Fruit fly (Drosophila melanogaster): ENCODE results near the gene CG34308.

Gene CG34308

dm6 chr3R:13068022-13068421 is 21.0 kb upstream of the CG34308 start (continued):
- TF ChIP-seq CG17829 (tag; optimal IDR thresholded peaks at IDR 0.05) (peak; percentile 76), zf30C (GFP tag; optimal IDR thresholded peaks at IDR 0.05) (no peak), Oaz (GFP tag; IDR thresholded peaks at IDR 0.05) (no peak), mam (GFP tag; optimal IDR thresholded peaks at IDR 0.05) (peak; percentile 26), CG14965 (GFP tag; optimal IDR thresholded peaks at IDR 0.05; ENCODE audit: borderline replicate concordance) (peak; percentile 71), Chrac-16 (GFP tag; optimal IDR thresholded peaks at IDR 0.05) (peak; percentile 56), E2f2 (GFP tag; IDR thresholded peaks at IDR 0.05) (peak; percentile 42; the same call in 1 of the 2 replicates), kah (GFP tag; optimal IDR thresholded peaks at IDR 0.05) (peak; percentile 82), CG8359 (GFP tag; optimal IDR thresholded peaks at IDR 0.05; ENCODE audit: borderline replicate concordance) (peak; percentile 92), gro (GFP tag; optimal IDR thresholded peaks at IDR 0.05) (no peak), oc (tag; optimal IDR thresholded peaks at IDR 0.05) (peak; percentile 96), CG32772 (GFP tag; IDR thresholded peaks at IDR 0.05) (no peak), wor (GFP tag; IDR thresholded peaks at IDR 0.05) (no peak), Opbp (GFP tag; IDR thresholded peaks at IDR 0.05; ENCODE audit: partially characterized antibody) (no peak), CG8478 (optimal IDR thresholded peaks at IDR 0.05) (no peak), CG12942 (GFP tag; optimal IDR thresholded peaks at IDR 0.05) (peak; percentile 78), CG4404 (GFP tag; IDR thresholded peaks at IDR 0.05) (no peak), pum (GFP tag; optimal IDR thresholded peaks at IDR 0.05) (peak; percentile 71), z (GFP tag; IDR thresholded peaks at IDR 0.05) (0 out of 3 replicates have a peak, but pooled peaks have one; percentile 51), luna (GFP tag; optimal IDR thresholded peaks at IDR 0.05) (no peak), Dip3 (GFP tag; optimal IDR thresholded peaks at IDR 0.05) (no peak), D (optimal IDR thresholded peaks at IDR 0.05) (no peak), D (GFP tag; optimal IDR thresholded peaks at IDR 0.05) (peak; percentile 91), tio (GFP tag; optimal IDR thresholded peaks at IDR 0.05) (peak; percentile 69), cato (GFP tag; optimal IDR thresholded peaks at IDR 0.05; ENCODE audit: borderline replicate concordance) (peak; percentile 71), gsb (GFP tag; IDR thresholded peaks at IDR 0.05) (peak; percentile 42; the same call in 1 of the 2 replicates), CG15696 (tag; optimal IDR thresholded peaks at IDR 0.05) (peak; percentile 97), Abd-B (GFP tag; optimal IDR thresholded peaks at IDR 0.05) (peak; percentile 49), sug (tag; optimal IDR thresholded peaks at IDR 0.05) (no peak), CG13424 (tag; optimal IDR thresholded peaks at IDR 0.05) (peak; percentile 78), CG10267 (tag; optimal IDR thresholded peaks at IDR 0.05) (peak; percentile 73), eyg (GFP tag; optimal IDR thresholded peaks at IDR 0.05) (peak; percentile 66), esg (GFP tag; conservative IDR thresholded peaks at IDR 0.05) (no peak), CG12769 (tag; optimal IDR thresholded peaks at IDR 0.05) (no peak), CG3281 (GFP tag; optimal IDR thresholded peaks at IDR 0.05) (peak; percentile 92), prd (optimal IDR thresholded peaks at IDR 0.05) (no peak), prd (GFP tag; IDR thresholded peaks at IDR 0.05) (no peak), CG4360 (GFP tag; IDR thresholded peaks at IDR 0.05) (peak; percentile 49; the same call in 1 of the 2 replicates), corto (GFP tag; optimal IDR thresholded peaks at IDR 0.05) (no peak), mirr (GFP tag; optimal IDR thresholded peaks at IDR 0.05) (peak; percentile 90), jing (GFP tag; optimal IDR thresholded peaks at IDR 0.05) (peak; percentile 77), chinmo (GFP tag; IDR thresholded peaks at IDR 0.05; ENCODE audit: partially characterized antibody) (no peak), Camta (GFP tag; optimal IDR thresholded peaks at IDR 0.05) (peak; percentile 84), sens-2 (GFP tag; IDR thresholded peaks at IDR 0.05) (peak; percentile 47; the same call in 1 of the 2 replicates), chif (GFP tag; optimal IDR thresholded peaks at IDR 0.05) (peak; percentile 74 to 89), grn (GFP tag; optimal IDR thresholded peaks at IDR 0.05) (peak; percentile 75), CG16813 (GFP tag; IDR thresholded peaks at IDR 0.05; ENCODE audit: partially characterized antibody) (no peak), gce (GFP tag; IDR thresholded peaks at IDR 0.05) (peak; percentile 87), MBD-R2 (GFP tag; IDR thresholded peaks at IDR 0.05) (peak; percentile 27; the same call in 1 of the 2 replicates)

Data from whole organism, embryonic.